Worm (Caenorhabditis elegans) whole organism, mixed stage, embryonic: ENCODE data around the gene fkb-1.
A peak's percentile ranks its signal among the peaks of the same experiment; 100 is the strongest.

ENCODE experiments used
- M03D4.4 ChIP-seq: sonication (generic microtip); optimal IDR thresholded peaks from 2 replicates; lab custom pipeline; 2017; ENCODE audit warnings: mild to moderate bottlenecking, missing genetic modification characterization, missing compliant biosample characterization
- bed-3 ChIP-seq: fragments of 200-800 bp; sonication (Bioruptor generic); optimal IDR thresholded peaks from 3 replicates; lab custom pipeline; 2018; ENCODE audit warnings: mild to moderate bottlenecking, missing genetic modification characterization, moderate library complexity, missing compliant biosample characterization
- blmp-1 ChIP-seq: fragments of 150-350 bp; optimal IDR thresholded peaks from 2 replicates; lab custom pipeline; 2014; ENCODE audit warnings: missing biosample characterization, missing genetic modification characterization
- ceh-39 ChIP-seq: fragments of 150-350 bp; optimal IDR thresholded peaks from 2 replicates; lab custom pipeline; 2014; ENCODE audit warnings: missing biosample characterization, missing genetic modification characterization
- ceh-43 ChIP-seq: fragments of 200-800 bp; sonication (Bioruptor generic); optimal IDR thresholded peaks from 2 replicates; lab custom pipeline; 2018; ENCODE audit warnings: mild to moderate bottlenecking, missing genetic modification characterization, moderate library complexity, missing compliant biosample characterization
- ces-1 ChIP-seq: fragments of 150-350 bp; optimal IDR thresholded peaks from 2 replicates; lab custom pipeline; 2014; ENCODE audit warnings: missing biosample characterization, missing genetic modification reagents, missing genetic modification characterization
- cnd-1 ChIP-seq: fragments of 200-800 bp; sonication (Bioruptor generic); optimal IDR thresholded peaks from 2 replicates; lab custom pipeline; 2018; ENCODE audit warnings: mild to moderate bottlenecking, missing genetic modification characterization, missing compliant biosample characterization
- drap-1 ChIP-seq: fragments of 200-800 bp; sonication (Bioruptor generic); optimal IDR thresholded peaks from 3 replicates; lab custom pipeline; 2018; ENCODE audit warnings: mild to moderate bottlenecking, missing genetic modification characterization, missing compliant biosample characterization
- elt-3 ChIP-seq: fragments of 150-350 bp; optimal IDR thresholded peaks from 2 replicates; lab custom pipeline; 2014; ENCODE audit warnings: missing biosample characterization, missing genetic modification characterization
- flh-1 ChIP-seq: fragments of 200-800 bp; sonication (Bioruptor generic); optimal IDR thresholded peaks from 2 replicates; lab custom pipeline; 2018; ENCODE audit warnings: mild to moderate bottlenecking, missing genetic modification characterization, moderate library complexity, missing compliant biosample characterization
- ham-2 ChIP-seq: fragments of 200-800 bp; sonication (Bioruptor generic); optimal IDR thresholded peaks from 2 replicates; lab custom pipeline; 2018; ENCODE audit warnings: mild to moderate bottlenecking, missing genetic modification characterization, missing compliant biosample characterization
- hlh-1 ChIP-seq: fragments of 150-350 bp; optimal IDR thresholded peaks from 2 replicates; lab custom pipeline; 2014; ENCODE audit warnings: missing biosample characterization, missing genetic modification reagents, missing genetic modification characterization
- lin-13 ChIP-seq: fragments of 150-350 bp; optimal IDR thresholded peaks from 2 replicates; lab custom pipeline; 2014; ENCODE audit warnings: missing biosample characterization, missing genetic modification characterization
- lin-32 ChIP-seq: fragments of 200-800 bp; sonication (Bioruptor generic); optimal IDR thresholded peaks from 2 replicates; lab custom pipeline; 2018; ENCODE audit warnings: mild to moderate bottlenecking, missing genetic modification characterization, missing compliant biosample characterization
- lsy-2 ChIP-seq: fragments of 150-350 bp; optimal IDR thresholded peaks from 2 replicates; lab custom pipeline; 2014; ENCODE audit warnings: missing biosample characterization, missing genetic modification characterization
- mab-5 ChIP-seq: fragments of 150-350 bp; optimal IDR thresholded peaks from 2 replicates; lab custom pipeline; 2014; ENCODE audit warnings: missing biosample characterization, missing genetic modification characterization
- mep-1 ChIP-seq: fragments of 150-350 bp; optimal IDR thresholded peaks from 2 replicates; lab custom pipeline; 2017; ENCODE audit warnings: missing biosample characterization, missing genetic modification reagents, missing genetic modification characterization, inconsistent platforms
- mls-2 ChIP-seq: sonication (generic microtip); optimal IDR thresholded peaks from 2 replicates; lab custom pipeline; 2016; ENCODE audit warnings: mild to moderate bottlenecking, missing genetic modification characterization, moderate library complexity, missing compliant biosample characterization
- nhr-12 ChIP-seq: fragments of 150-350 bp; optimal IDR thresholded peaks from 2 replicates; lab custom pipeline; 2014; ENCODE audit warnings: missing biosample characterization, missing genetic modification characterization
- nhr-2 ChIP-seq: fragments of 150-350 bp; optimal IDR thresholded peaks from 2 replicates; lab custom pipeline; 2014; ENCODE audit warnings: missing biosample characterization, missing genetic modification characterization
- nhr-237 ChIP-seq: fragments of 150-350 bp; optimal IDR thresholded peaks from 2 replicates; lab custom pipeline; 2014; ENCODE audit warnings: missing biosample characterization, missing genetic modification characterization
- nhr-28 ChIP-seq: fragments of 150-350 bp; optimal IDR thresholded peaks from 2 replicates; lab custom pipeline; 2014; ENCODE audit warnings: missing biosample characterization, missing genetic modification characterization
- pha-4 ChIP-seq: fragments of 150-350 bp; optimal IDR thresholded peaks from 2 replicates; lab custom pipeline; 2018; ENCODE audit warnings: missing biosample characterization, missing genetic modification reagents, missing genetic modification characterization
- sem-2 ChIP-seq: fragments of 200-800 bp; sonication (Bioruptor generic); optimal IDR thresholded peaks from 2 replicates; lab custom pipeline; 2018; ENCODE audit warnings: mild to moderate bottlenecking, missing genetic modification characterization, missing compliant biosample characterization
- sptf-1 ChIP-seq: sonication (generic microtip); optimal IDR thresholded peaks from 2 replicates; lab custom pipeline; 2017; ENCODE audit warnings: mild to moderate bottlenecking, missing genetic modification characterization, moderate library complexity, missing compliant biosample characterization
- tbx-8 ChIP-seq: fragments of 200-800 bp; sonication (Bioruptor generic); optimal IDR thresholded peaks from 2 replicates; lab custom pipeline; 2018; ENCODE audit warnings: mild to moderate bottlenecking, missing genetic modification characterization, moderate library complexity, missing compliant biosample characterization
- unc-120 ChIP-seq: sonication (generic microtip); optimal IDR thresholded peaks from 2 replicates; lab custom pipeline; 2017; ENCODE audit warnings: missing genetic modification characterization, missing compliant biosample characterization; ENCODE audit not compliant: poor library complexity, severe bottlenecking
- unc-39 ChIP-seq: fragments of 150-350 bp; optimal IDR thresholded peaks from 2 replicates; lab custom pipeline; 2014; ENCODE audit warnings: missing biosample characterization, missing genetic modification characterization
- unc-62 ChIP-seq: fragments of 150-350 bp; optimal IDR thresholded peaks from 2 replicates; lab custom pipeline; 2014; ENCODE audit warnings: missing biosample characterization, missing genetic modification reagents, missing genetic modification characterization
- zip-8 ChIP-seq: fragments of 150-350 bp; optimal IDR thresholded peaks from 2 replicates; lab custom pipeline; 2014; ENCODE audit warnings: missing biosample characterization, missing genetic modification characterization
- ztf-11 ChIP-seq: fragments of 150-350 bp; optimal IDR thresholded peaks from 2 replicates; lab custom pipeline; 2014; ENCODE audit warnings: missing biosample characterization, missing genetic modification characterization

Gene fkb-1

ce11 chrIV:11070895-11071294 lies 34.5 kb downstream of the fkb-1 start:
- TF ChIP-seq sptf-1 (tag; lab: Kevin White, UChicago): peak; percentile 80
- TF ChIP-seq tbx-8 (GFP tag; lab: Kevin White, UChicago): peak; percentile 16
- TF ChIP-seq, all 35 proteins: peak for 2; not testable (repeated sequence) for 33

ce11 chrIV:11078482-11078881 lies 42.1 kb downstream of the fkb-1 start, which contains the start of gene Y5F2A.4:
Y5F2A.4 (minus strand) TSS chrIV:11078582.
- TF ChIP-seq sem-2 (GFP tag; lab: Kevin White, UChicago): no peak
- no peak for TF ChIP-seq hlh-1
- TF ChIP-seq M03D4.4 (tag; lab: Kevin White, UChicago): no peak
- TF ChIP-seq unc-62 (GFP tag; lab: Kevin White, UChicago): no peak

- peak; percentile 14 for TF ChIP-seq ces-1
- no peak for TF ChIP-seq nhr-2 (tag; lab: Kevin White, UChicago)
Observed at ce11 chrIV:11080823-11081285, 44.5 kb downstream of the fkb-1 start, which contains the start of gene atg-7. atg-7 (minus strand) TSS chrIV:11081055.

ce11 chrIV:11082153-11082552 lies 45.8 kb downstream of the fkb-1 start, which contains the start of gene let-70:
let-70 (minus strand) TSS chrIV:11082253.
- TF ChIP-seq bed-3 (no peak), flh-1 (GFP tag; lab: Kevin White, UChicago) (no peak), ham-2 (GFP tag; lab: Kevin White, UChicago) (no peak), M03D4.4 (tag; lab: Kevin White, UChicago) (no peak), zip-8 (tag; lab: Kevin White, UChicago) (peak; percentile 14), sptf-1 (tag; lab: Kevin White, UChicago) (no peak)
- TF ChIP-seq, all 35 proteins: peak for 1

- TF ChIP-seq flh-1 (GFP tag; lab: Kevin White, UChicago) (no peak), lin-32 (GFP tag; lab: Kevin White, UChicago) (no peak), unc-120 (tag; lab: Kevin White, UChicago) (peak; percentile 67), mep-1 (tag; lab: Kevin White, UChicago) (peak; percentile 82), unc-62 (GFP tag; lab: Kevin White, UChicago) (peak; percentile 90), ztf-11 (tag; lab: Kevin White, UChicago) (peak; percentile 69), sem-2 (GFP tag; lab: Kevin White, UChicago) (no peak), unc-39 (tag; lab: Kevin White, UChicago) (no peak), drap-1 (GFP tag; lab: Kevin White, UChicago) (peak; percentile 72), sptf-1 (tag; lab: Kevin White, UChicago) (peak; percentile 56), M03D4.4 (tag; lab: Kevin White, UChicago) (peak; percentile 32), blmp-1 (tag; lab: Kevin White, UChicago) (peak; percentile 54), nhr-12 (no peak), mls-2 (tag; lab: Kevin White, UChicago) (peak; percentile 60), nhr-28 (tag; lab: Kevin White, UChicago) (no peak), ceh-43 (no peak), lin-13 (peak; percentile 37), hlh-1 (peak; percentile 46), cnd-1 (tag; lab: Kevin White, UChicago) (peak; percentile 5), ces-1 (peak; percentile 95), mab-5 (no peak), nhr-237 (peak; percentile 88), ham-2 (GFP tag; lab: Kevin White, UChicago) (peak; percentile 85), elt-3 (tag; lab: Kevin White, UChicago) (peak; percentile 13), ceh-39 (no peak), lsy-2 (tag; lab: Kevin White, UChicago) (peak; percentile 81), pha-4 (tag; lab: Kevin White, UChicago) (peak; percentile 83)
Observed at ce11 chrIV:11082789-11083235, 46.4 kb downstream of the fkb-1 start.

- TF ChIP-seq mls-2 (tag; lab: Kevin White, UChicago): no peak
- TF ChIP-seq lsy-2 (tag; lab: Kevin White, UChicago): peak; percentile 62
- TF ChIP-seq, all 35 proteins: peak for 1
Observed at ce11 chrIV:11083609-11084008, 47.2 kb downstream of the fkb-1 start, which contains the start of gene klc-1. klc-1 (plus strand) TSS chrIV:11083735.
